Fruit fly (Drosophila melanogaster) whole organism, prepupa: ENCODE measurements around the gene Klp68D.

ENCODE experiments used
- CG10631 ChIP-seq: fragments of 200-800 bp; sonication (Bioruptor generic); optimal IDR thresholded peaks from 2 replicates; lab custom pipeline; 2016; ENCODE audit warnings: missing biosample characterization, missing genetic modification characterization
- CG11294 ChIP-seq: fragments of 200-800 bp; sonication (Bioruptor generic); IDR thresholded peaks from 2 replicates; pipeline ENCODE4 v1.3.6; 2022; ENCODE audit warnings: missing biosample characterization, missing genetic modification characterization
- CG15336 ChIP-seq: fragments of 200-800 bp; sonication (Bioruptor generic); IDR thresholded peaks from 2 replicates; pipeline ENCODE4 v1.3.6; 2022; ENCODE audit warnings: missing biosample characterization, missing genetic modification characterization
- CG1621 ChIP-seq: fragments of 200-800 bp; sonication (Bioruptor generic); optimal IDR thresholded peaks from 3 replicates; lab custom pipeline; 2018; ENCODE audit warnings: missing biosample characterization, mild to moderate bottlenecking, missing genetic modification characterization
- CG16779 ChIP-seq: fragments of 200-800 bp; sonication (Bioruptor generic); optimal IDR thresholded peaks from 3 replicates; lab custom pipeline; 2017; ENCODE audit warnings: missing biosample characterization, mild to moderate bottlenecking, missing genetic modification characterization
- CG3032 ChIP-seq: fragments of 200-800 bp; optimal IDR thresholded peaks from 2 replicates; lab custom pipeline; 2019; ENCODE audit warnings: missing biosample characterization, mild to moderate bottlenecking, missing genetic modification characterization, moderate library complexity
- CG32006 ChIP-seq: fragments of 200-800 bp; sonication (Bioruptor generic); optimal IDR thresholded peaks from 3 replicates; lab custom pipeline; 2017; ENCODE audit warnings: missing biosample characterization, mild to moderate bottlenecking, missing genetic modification characterization
- CG6163 ChIP-seq: fragments of 200-800 bp; sonication (Bioruptor generic); IDR thresholded peaks from 3 replicates; pipeline ENCODE4 v1.3.6; 2022; ENCODE audit warnings: missing biosample characterization, missing genetic modification characterization
- CG6792 ChIP-seq: fragments of 200-800 bp; sonication (Bioruptor generic); optimal IDR thresholded peaks from 3 replicates; lab custom pipeline; 2016; ENCODE audit warnings: missing biosample characterization, missing genetic modification characterization
- CG6808 ChIP-seq: fragments of 200-800 bp; sonication (Bioruptor generic); optimal IDR thresholded peaks from 3 replicates; lab custom pipeline; 2017; ENCODE audit warnings: missing biosample characterization, missing genetic modification characterization, mild to moderate bottlenecking, moderate library complexity, missing genetic modification reagents
- CG8119 ChIP-seq: fragments of 200-800 bp; sonication (Bioruptor generic); IDR thresholded peaks from 3 replicates; pipeline ENCODE4 v1.3.6; 2022; ENCODE audit warnings: missing biosample characterization, missing genetic modification characterization
- CG8319 ChIP-seq: fragments of 200-800 bp; sonication (Bioruptor generic); optimal IDR thresholded peaks from 3 replicates; lab custom pipeline; 2016; ENCODE audit warnings: missing biosample characterization, missing genetic modification characterization
- CG8632 ChIP-seq: fragments of 200-800 bp; sonication (Bioruptor generic); optimal IDR thresholded peaks from 3 replicates; lab custom pipeline; 2016; ENCODE audit warnings: missing biosample characterization, missing genetic modification characterization
- CG9139 ChIP-seq: fragments of 200-800 bp; sonication (Bioruptor generic); optimal IDR thresholded peaks from 3 replicates; lab custom pipeline; 2017; ENCODE audit warnings: missing biosample characterization, mild to moderate bottlenecking, missing genetic modification characterization
- Eip78C ChIP-seq: fragments of 200-800 bp; sonication (Bioruptor generic); peaks from one replicate; lab custom pipeline; 2016; ENCODE audit warnings: missing biosample characterization, missing genetic modification characterization
- Eip93F ChIP-seq: fragments of 200-800 bp; sonication (Bioruptor generic); optimal IDR thresholded peaks from 2 replicates; lab custom pipeline; 2016; ENCODE audit warnings: missing biosample characterization, mild to moderate bottlenecking, missing genetic modification characterization
- Gug ChIP-seq: fragments of 200-800 bp; sonication (Bioruptor generic); IDR thresholded peaks from 2 replicates; pipeline ENCODE4 v1.3.6; 2022; ENCODE audit warnings: missing biosample characterization, missing genetic modification characterization
- Hr4 ChIP-seq: fragments of 200-800 bp; sonication (Bioruptor generic); optimal IDR thresholded peaks from 3 replicates; lab custom pipeline; 2016; ENCODE audit warnings: missing biosample characterization, missing genetic modification characterization
- Met ChIP-seq: fragments of 200-800 bp; sonication (Bioruptor generic); optimal IDR thresholded peaks from 3 replicates; lab custom pipeline; 2016; ENCODE audit warnings: missing biosample characterization, missing genetic modification characterization
- OdsH ChIP-seq: fragments of 200-800 bp; sonication (Bioruptor generic); optimal IDR thresholded peaks from 3 replicates; lab custom pipeline; 2016; ENCODE audit warnings: missing biosample characterization, missing genetic modification characterization
- Sox14 ChIP-seq: fragments of 200-800 bp; sonication (Bioruptor generic); optimal IDR thresholded peaks from 3 replicates; lab custom pipeline; 2016; ENCODE audit warnings: missing biosample characterization, missing genetic modification characterization
- achi ChIP-seq: fragments of 200-800 bp; sonication (Bioruptor generic); optimal IDR thresholded peaks from 3 replicates; lab custom pipeline; 2016; ENCODE audit warnings: missing biosample characterization, missing genetic modification characterization
- acj6 ChIP-seq: fragments of 200-800 bp; sonication (Bioruptor generic); optimal IDR thresholded peaks from 3 replicates; lab custom pipeline; 2016; ENCODE audit warnings: missing biosample characterization, missing genetic modification characterization
- cyc ChIP-seq: fragments of 200-800 bp; sonication (Bioruptor generic); optimal IDR thresholded peaks from 3 replicates; lab custom pipeline; 2016; ENCODE audit warnings: missing biosample characterization, missing genetic modification characterization
- eg ChIP-seq: fragments of 200-800 bp; sonication (Bioruptor generic); IDR thresholded peaks from 3 replicates; pipeline ENCODE4 v1.3.6; 2022; ENCODE audit warnings: missing biosample characterization, missing genetic modification characterization
- esn ChIP-seq: fragments of 200-800 bp; sonication (Bioruptor generic); optimal IDR thresholded peaks from 2 replicates; lab custom pipeline; 2016; ENCODE audit warnings: missing biosample characterization, mild to moderate bottlenecking, missing genetic modification characterization, moderate library complexity
- fkh ChIP-seq: fragments of 200-800 bp; sonication (Bioruptor generic); optimal IDR thresholded peaks from 3 replicates; lab custom pipeline; 2017; ENCODE audit warnings: missing biosample characterization, mild to moderate bottlenecking, missing genetic modification characterization, moderate library complexity
- net ChIP-seq: fragments of 200-800 bp; sonication (Bioruptor generic); optimal IDR thresholded peaks from 3 replicates; lab custom pipeline; 2016; ENCODE audit warnings: missing biosample characterization, missing genetic modification characterization
- svp ChIP-seq: fragments of 200-800 bp; sonication (Bioruptor generic); peaks from one replicate; lab custom pipeline; 2016; ENCODE audit warnings: missing biosample characterization, missing genetic modification characterization
- topi ChIP-seq: fragments of 200-800 bp; sonication (Bioruptor generic); optimal IDR thresholded peaks from 3 replicates; lab custom pipeline; 2016; ENCODE audit warnings: missing biosample characterization, missing genetic modification characterization
- vri ChIP-seq: fragments of 200-800 bp; sonication (Bioruptor generic); optimal IDR thresholded peaks from 3 replicates; lab custom pipeline; 2016; ENCODE audit warnings: missing biosample characterization, mild to moderate bottlenecking, missing genetic modification characterization

Gene Klp68D

DNA sequence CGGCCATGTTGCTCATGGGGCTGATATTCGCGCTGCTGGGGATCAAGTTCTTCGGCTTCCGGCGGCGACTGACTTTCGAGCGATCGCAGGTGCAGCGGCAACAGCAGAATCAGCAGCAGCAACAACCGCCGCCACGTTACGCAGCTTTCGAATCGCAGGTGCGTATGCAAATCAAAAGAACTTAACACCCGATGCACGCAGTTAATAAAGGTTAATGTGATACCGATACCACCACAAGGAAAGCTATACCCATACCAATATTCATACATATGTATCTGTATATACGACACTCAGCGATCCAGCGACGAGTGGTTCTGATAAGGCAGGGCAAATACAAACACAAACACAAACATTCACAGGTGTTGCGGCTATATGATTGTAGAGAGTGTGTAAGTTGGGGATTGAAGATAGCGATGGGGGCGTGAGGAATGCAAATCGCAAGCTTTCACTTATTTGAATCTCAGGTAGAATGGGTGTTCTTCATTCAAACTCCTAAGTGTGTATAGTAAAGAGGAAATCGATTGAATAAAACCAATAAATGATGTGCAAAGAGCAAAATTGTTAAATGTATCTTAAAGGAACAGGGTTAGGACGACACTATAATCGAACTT is 18.0 kb upstream of the Klp68D start:
- peak; percentile 41 for TF ChIP-seq vri (GFP tag; lab: Kevin White, UChicago)
- TF ChIP-seq svp (GFP tag; lab: Kevin White, UChicago) = peak; percentile 87
- TF ChIP-seq CG1621 (tag; lab: Kevin White, UChicago) = no peak
- TF ChIP-seq, all 60 proteins: peak for 2

dm6 chr3L:11785291-11785690 is 10.1 kb upstream of the Klp68D start:
- TF ChIP-seq Hr4 = peak; percentile 70
- TF ChIP-seq svp (GFP tag; lab: Kevin White, UChicago) = peak; percentile 45
- peak; percentile 74 for TF ChIP-seq CG6163
- TF ChIP-seq CG1621 (tag; lab: Kevin White, UChicago) = no peak
- no peak for TF ChIP-seq Eip78C (GFP tag; lab: Kevin White, UChicago)
- no peak for TF ChIP-seq vri (GFP tag; lab: Kevin White, UChicago)
- no peak for TF ChIP-seq esn (GFP tag; lab: Kevin White, UChicago)
- no peak for TF ChIP-seq OdsH (GFP tag; lab: Kevin White, UChicago)
- no peak for TF ChIP-seq CG6808 (GFP tag; lab: Kevin White, UChicago)
- TF ChIP-seq CG8319 (GFP tag; lab: Kevin White, UChicago) = no peak
- peak; percentile 50 for TF ChIP-seq Gug
- TF ChIP-seq cyc (GFP tag; lab: Kevin White, UChicago) = no peak
- TF ChIP-seq achi (GFP tag; lab: Kevin White, UChicago) = peak; percentile 10
- TF ChIP-seq topi (GFP tag; lab: Kevin White, UChicago) = no peak
- peak; percentile 61 for TF ChIP-seq CG11294
- no peak for TF ChIP-seq Met (GFP tag; lab: Kevin White, UChicago)
- no peak for TF ChIP-seq CG8632
- peak; percentile 80 for TF ChIP-seq CG15336 (GFP tag; lab: Robert Waterston, UW)
- TF ChIP-seq eg (GFP tag; lab: Robert Waterston, UW) = peak; percentile 73
- TF ChIP-seq CG8119 (GFP tag; lab: Robert Waterston, UW) = peak; percentile 44; the same call in 1 of the 3 replicates
- peak; percentile 29 for TF ChIP-seq net (GFP tag; lab: Kevin White, UChicago)

DNA sequence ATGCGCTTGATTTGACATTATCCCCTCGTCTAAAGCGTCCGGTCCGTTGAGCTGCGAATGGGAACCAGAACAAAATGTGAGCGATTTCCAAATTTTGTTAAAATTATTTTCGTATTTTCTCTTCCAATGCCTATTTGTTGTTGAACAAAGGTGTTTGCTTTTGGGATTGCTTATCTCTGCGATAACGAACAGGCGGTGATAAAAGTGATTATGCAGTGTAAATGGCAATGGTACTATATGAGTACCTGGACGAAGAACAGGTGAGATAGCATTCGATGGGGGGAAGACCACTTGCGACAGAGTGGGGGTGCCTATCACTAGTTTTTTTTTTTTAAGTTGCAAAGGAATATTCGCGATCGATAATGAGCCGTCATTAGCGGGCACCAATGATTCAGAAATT is 7.2 kb upstream of the Klp68D start:
- no peak for TF ChIP-seq CG8119 (GFP tag; lab: Robert Waterston, UW)
- 0 out of 3 replicates have a peak, but pooled peaks have one; percentile 12 for TF ChIP-seq CG6163
- TF ChIP-seq acj6 (GFP tag; lab: Kevin White, UChicago) = no peak
- no peak for TF ChIP-seq CG32006 (GFP tag; lab: Kevin White, UChicago)
- peak; percentile 4 for TF ChIP-seq Sox14 (GFP tag; lab: Kevin White, UChicago)
- TF ChIP-seq CG8319 (GFP tag; lab: Kevin White, UChicago) = no peak
- TF ChIP-seq CG6792 (GFP tag; lab: Kevin White, UChicago) = peak; percentile 25
- peak; percentile 1 for TF ChIP-seq CG10631 (GFP tag; lab: Kevin White, UChicago)
- TF ChIP-seq vri (GFP tag; lab: Kevin White, UChicago) = peak; percentile 81
- peak; percentile 52 for TF ChIP-seq Eip93F (GFP tag; lab: Kevin White, UChicago)
- TF ChIP-seq CG9139 (GFP tag; lab: Kevin White, UChicago) = no peak
- TF ChIP-seq esn (GFP tag; lab: Kevin White, UChicago) = peak; percentile 38

DNA sequence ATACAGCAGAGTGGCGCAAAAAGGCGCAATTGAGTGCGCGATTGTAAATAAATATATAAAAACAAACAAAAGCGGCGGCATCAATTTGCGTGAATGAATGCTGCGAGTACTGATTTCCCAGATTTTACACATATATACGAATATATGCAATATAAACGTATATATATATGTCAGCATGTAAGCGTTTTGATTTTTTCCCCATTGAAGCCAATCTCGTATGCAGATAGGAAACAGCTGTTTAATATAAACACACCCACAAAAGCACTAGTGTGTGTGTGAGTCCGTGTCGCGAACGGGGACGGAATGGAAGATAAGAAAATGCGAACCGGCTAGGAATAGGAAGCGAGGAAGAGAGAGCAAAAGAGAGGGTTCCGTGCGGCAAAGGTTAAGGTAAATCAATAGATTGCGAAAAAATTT is 6.5 kb upstream of the Klp68D start:
- peak; percentile 48 for TF ChIP-seq CG16779 (tag; lab: Kevin White, UChicago)
- peak; percentile 26; the same call in 2 of the 3 replicates for TF ChIP-seq CG8119 (GFP tag; lab: Robert Waterston, UW)
- TF ChIP-seq Eip93F (GFP tag; lab: Kevin White, UChicago) = peak; percentile 8
- TF ChIP-seq achi (GFP tag; lab: Kevin White, UChicago) = no peak
- peak; percentile 65 for TF ChIP-seq fkh
- TF ChIP-seq acj6 (GFP tag; lab: Kevin White, UChicago) = no peak

- no peak for TF ChIP-seq CG3032 (tag; lab: Kevin White, UChicago)
- TF ChIP-seq Sox14 (GFP tag; lab: Kevin White, UChicago) = peak; percentile 20
Observed at dm6 chr3L:11789773-11790172, 5.6 kb upstream of the Klp68D start, which contains the start of gene Pi3K68D. TSS of gene Pi3K68D (minus strand) at chr3L:11790013.
